Worm (Caenorhabditis elegans): ENCODE data around the gene C24H10.4.

C24H10.4 gene

ce11 chrX:5026461-5026860, 32.6 kb downstream of the C24H10.4 start:
- TF ChIP-seq lin-14 (GFP tag; optimal IDR thresholded peaks at IDR 0.05) (peak; percentile 36), F16B12.6 (tag; optimal IDR thresholded peaks at IDR 0.05) (no peak)

- no peak for TF ChIP-seq alr-1 (tag; optimal IDR thresholded peaks at IDR 0.05; ENCODE audit: borderline replicate concordance)
- TF ChIP-seq blmp-1 (tag; optimal IDR thresholded peaks at IDR 0.05), result peak; percentile 73
Measured at ce11 chrX:5024300-5024699, 34.8 kb downstream of the C24H10.4 start, which contains the start of gene ZC449.1. Gene ZC449.1 (plus strand): TSS chrX:5024420.

DNA sequence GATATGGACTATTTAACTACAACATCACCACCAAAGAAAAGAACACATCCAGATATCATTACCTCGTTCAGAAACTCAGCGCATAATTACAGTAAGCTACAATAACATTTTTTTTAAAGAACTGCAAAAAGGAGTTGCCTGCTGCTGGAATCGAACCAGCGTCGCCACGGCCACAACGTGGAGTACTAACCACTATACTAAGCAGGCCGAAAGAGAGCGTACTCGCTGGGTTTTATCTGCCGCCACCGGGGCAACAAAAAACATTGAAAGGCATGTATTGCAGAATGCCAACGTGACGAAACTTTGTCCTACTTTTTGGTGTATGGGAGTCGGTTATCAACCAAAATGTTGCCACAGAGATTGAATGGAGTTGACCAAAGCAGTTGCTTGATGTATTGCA, 36.4 kb downstream of the C24H10.4 start:
- peak; percentile 27 for TF ChIP-seq lin-13 (GFP tag; optimal IDR thresholded peaks at IDR 0.05)
- TF ChIP-seq ceh-82 (tag; optimal IDR thresholded peaks at IDR 0.05), result peak; percentile 39 to 53 (median 44)
- TF ChIP-seq pax-3 (tag; optimal IDR thresholded peaks at IDR 0.05), result no peak
- TF ChIP-seq vab-15 (tag; optimal IDR thresholded peaks at IDR 0.05), result no peak
- peak; percentile 68 for TF ChIP-seq nhr-71 (tag; optimal IDR thresholded peaks at IDR 0.05)
- peak; percentile 68 for TF ChIP-seq fkh-8 (tag; optimal IDR thresholded peaks at IDR 0.05)
- TF ChIP-seq irx-1 (tag; optimal IDR thresholded peaks at IDR 0.05), result no peak
- peak; percentile 58 for TF ChIP-seq lin-14 (GFP tag; optimal IDR thresholded peaks at IDR 0.05)
- TF ChIP-seq unc-130 (tag; optimal IDR thresholded peaks at IDR 0.05), result peak; percentile 38
- TF ChIP-seq tbx-2 (tag; optimal IDR thresholded peaks at IDR 0.05), result peak; percentile 54
- TF ChIP-seq jun-1 (tag; optimal IDR thresholded peaks at IDR 0.05), result peak; percentile 37
- no peak for TF ChIP-seq aly-2 (tag; optimal IDR thresholded peaks at IDR 0.05)
- peak; percentile 6 for TF ChIP-seq lir-3 (tag; optimal IDR thresholded peaks at IDR 0.05; ENCODE audit: poor library complexity)
- peak; percentile 63 for TF ChIP-seq xbp-1 (tag; optimal IDR thresholded peaks at IDR 0.05)
- TF ChIP-seq efl-3 (GFP tag; optimal IDR thresholded peaks at IDR 0.05), result no peak
- peak in 1 of 3 experiments; percentile 22 for TF ChIP-seq dpl-1 (GFP tag; optimal IDR thresholded peaks at IDR 0.05)
- TF ChIP-seq blmp-1 (tag; optimal IDR thresholded peaks at IDR 0.05), result peak; percentile 17
- TF ChIP-seq rnt-1 (tag; optimal IDR thresholded peaks at IDR 0.05), result peak; percentile 65
- TF ChIP-seq pag-3 (tag; optimal IDR thresholded peaks at IDR 0.05; ENCODE audit: borderline replicate concordance, insufficient read depth), result no peak
- TF ChIP-seq fkh-10 (GFP tag; optimal IDR thresholded peaks at IDR 0.05), result no peak
- no peak for TF ChIP-seq Y116A8C.19 (tag; optimal IDR thresholded peaks at IDR 0.05; ENCODE audit: borderline replicate concordance)
- TF ChIP-seq lsy-2 (tag; optimal IDR thresholded peaks at IDR 0.05), result peak; percentile 19 to 53
- TF ChIP-seq fos-1 (tag; optimal IDR thresholded peaks at IDR 0.05), result no peak
- peak; percentile 83 for TF ChIP-seq snu-23 (GFP tag; optimal IDR thresholded peaks at IDR 0.05)
- peak in 1 of 2 experiments; percentile 63 for TF ChIP-seq mdl-1 (tag; optimal IDR thresholded peaks at IDR 0.05)
- no peak for TF ChIP-seq grh-1 (GFP tag; IDR thresholded peaks at IDR 0.05)
- no peak for TF ChIP-seq tlp-1 (tag; optimal IDR thresholded peaks at IDR 0.05)
- TF ChIP-seq lin-35 (GFP tag; optimal IDR thresholded peaks at IDR 0.05), result peak; percentile 20 to 72
- peak; percentile 23 for TF ChIP-seq zip-4 (GFP tag; optimal IDR thresholded peaks at IDR 0.05)
- TF ChIP-seq sptf-1 (tag; optimal IDR thresholded peaks at IDR 0.05), result no peak
- TF ChIP-seq nhr-77 (tag; optimal IDR thresholded peaks at IDR 0.05), result peak; percentile 41
- peak; percentile 66 for TF ChIP-seq C16A3.4 (tag; optimal IDR thresholded peaks at IDR 0.05)
- no peak for TF ChIP-seq ets-5 (GFP tag; IDR thresholded peaks at IDR 0.05)
- TF ChIP-seq efl-1 (optimal IDR thresholded peaks at IDR 0.05), result peak; percentile 7 to 23
- TF ChIP-seq efl-1 (GFP tag; optimal IDR thresholded peaks at IDR 0.05 in 1 of 2), result peak in 1 of 2 experiments; percentile 89
- no peak for TF ChIP-seq sup-37 (GFP tag; optimal IDR thresholded peaks at IDR 0.05)
- TF ChIP-seq mab-9 (GFP tag; IDR thresholded peaks at IDR 0.05), result no peak
- no peak for TF ChIP-seq egl-27 (tag; optimal IDR thresholded peaks at IDR 0.05)
- peak; percentile 58 for TF ChIP-seq swsn-7 (tag; optimal IDR thresholded peaks at IDR 0.05)
- TF ChIP-seq nhr-85 (tag), result peak; percentile 69
- TF ChIP-seq aha-1 (tag; optimal IDR thresholded peaks at IDR 0.05), result no peak
- TF ChIP-seq ztf-4 (tag; optimal IDR thresholded peaks at IDR 0.05), result no peak
- TF ChIP-seq nhr-47 (tag; optimal IDR thresholded peaks at IDR 0.05), result peak; percentile 67
- no peak for TF ChIP-seq skn-1 (tag; optimal IDR thresholded peaks at IDR 0.05)
- TF ChIP-seq F16B12.6 (tag; optimal IDR thresholded peaks at IDR 0.05), result no peak
- TF ChIP-seq elt-2 (tag; optimal IDR thresholded peaks at IDR 0.05), result peak; percentile 20
- no peak for TF ChIP-seq unc-30 (tag; optimal IDR thresholded peaks at IDR 0.05)

Measured in whole organism, L1 larva.